Worm (Caenorhabditis elegans): ENCODE results near the gene pid-1.

- TF ChIP-seq daf-19 (GFP tag; conservative IDR thresholded peaks at IDR 0.05) = no peak
- TF ChIP-seq F10B5.3 (tag; optimal IDR thresholded peaks at IDR 0.05) = no peak
- TF ChIP-seq ama-1 (optimal IDR thresholded peaks at IDR 0.05) = no peak
- no peak for TF ChIP-seq R02D3.7 (tag; optimal IDR thresholded peaks at IDR 0.05)
These were observed 28.7 kb upstream of the pid-1 start for ce11 chrII:7719039-7719438.
